Fruit fly (Drosophila melanogaster): ENCODE results near the gene CG18249.

- TF ChIP-seq vfl (GFP tag; optimal IDR thresholded peaks at IDR 0.05) = no peak
- no peak for TF ChIP-seq fru (optimal IDR thresholded peaks at IDR 0.05)
- TF ChIP-seq CG2889 (GFP tag; IDR thresholded peaks at IDR 0.05) = no peak
- peak; percentile 44 for TF ChIP-seq CG17829 (tag; optimal IDR thresholded peaks at IDR 0.05)
- TF ChIP-seq CG3281 (GFP tag; optimal IDR thresholded peaks at IDR 0.05) = no peak
- no peak for TF ChIP-seq Gug (GFP tag; IDR thresholded peaks at IDR 0.05)
- TF ChIP-seq Antp (GFP tag; optimal IDR thresholded peaks at IDR 0.05) = peak; percentile 1
- TF ChIP-seq Jarid2 (GFP tag; optimal IDR thresholded peaks at IDR 0.05) = no peak
- TF ChIP-seq CG30403 (GFP tag; optimal IDR thresholded peaks at IDR 0.05) = no peak
Observed at dm6 chr3R:8233370-8233773, 13.4 kb downstream of the CG18249 start, which contains the start of gene PolI.
